Fruit fly (Drosophila melanogaster): ENCODE measurements around the gene CG42713.
A peak's percentile ranks its signal among the peaks of the same experiment; 100 is the strongest.

The CG42713 gene

DNA sequence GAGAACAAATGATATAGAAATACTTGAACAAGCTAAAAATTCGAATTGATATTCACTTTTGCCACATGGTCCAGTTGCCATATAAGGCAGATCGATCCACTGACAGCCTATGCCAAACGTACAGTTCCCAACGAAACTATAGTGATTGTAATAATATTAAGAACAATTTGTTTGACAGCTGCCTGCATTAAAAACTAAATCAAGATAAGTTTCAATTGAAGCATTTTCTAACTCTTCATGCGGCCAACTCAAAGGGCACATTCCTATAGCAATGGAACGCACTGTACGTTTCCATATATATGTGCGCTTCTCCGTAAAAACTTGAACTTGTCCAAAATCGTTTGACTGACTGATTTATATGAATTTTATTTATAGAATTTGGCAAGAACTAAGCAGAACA is 3.0 kb downstream of the CG42713 start (continued):
- TF ChIP-seq CG4730 (GFP tag; IDR thresholded peaks at IDR 0.05) (no peak), CG34224 (GFP tag; IDR thresholded peaks at IDR 0.05; ENCODE audit: partially characterized antibody) (no peak), jigr1 (GFP tag; IDR thresholded peaks at IDR 0.05) (no peak), HLH54F (GFP tag; optimal IDR thresholded peaks at IDR 0.05) (peak; percentile 52), Meics (GFP tag; optimal IDR thresholded peaks at IDR 0.05) (peak; percentile 69), CG17328 (GFP tag; IDR thresholded peaks at IDR 0.05) (no peak), CG7928 (GFP tag; optimal IDR thresholded peaks at IDR 0.05) (no peak), btn (GFP tag; optimal IDR thresholded peaks at IDR 0.05) (no peak), gt (GFP tag; IDR thresholded peaks at IDR 0.05) (no peak), CG32532 (GFP tag; IDR thresholded peaks at IDR 0.05) (peak; percentile 91), CHES-1-like (GFP tag; optimal IDR thresholded peaks at IDR 0.05) (no peak), sug (tag; optimal IDR thresholded peaks at IDR 0.05) (peak; percentile 38), Xrp1 (GFP tag; IDR thresholded peaks at IDR 0.05) (peak; percentile 32; the same call in 1 of the 2 replicates), CG8944 (GFP tag; optimal IDR thresholded peaks at IDR 0.05) (no peak), fd64A (GFP tag; optimal IDR thresholded peaks at IDR 0.05) (no peak), ems (GFP tag; optimal IDR thresholded peaks at IDR 0.05) (no peak), Med (GFP tag) (peak; percentile 93), inv (GFP tag; IDR thresholded peaks at IDR 0.05; ENCODE audit: partially characterized antibody) (no peak), Hr3 (GFP tag; optimal IDR thresholded peaks at IDR 0.05) (no peak), CG15601 (tag; optimal IDR thresholded peaks at IDR 0.05) (no peak), CG10431 (GFP tag; optimal IDR thresholded peaks at IDR 0.05) (no peak), ash1 (GFP tag; optimal IDR thresholded peaks at IDR 0.05) (no peak), CG4328 (GFP tag; optimal IDR thresholded peaks at IDR 0.05) (no peak), B-H1 (GFP tag; IDR thresholded peaks at IDR 0.05) (no peak), sqz (GFP tag; optimal IDR thresholded peaks at IDR 0.05) (no peak), CG18599 (GFP tag; optimal IDR thresholded peaks at IDR 0.05) (peak; percentile 58), hkb (optimal IDR thresholded peaks at IDR 0.05) (no peak), hkb (GFP tag; IDR thresholded peaks at IDR 0.05) (no peak), Neu2 (GFP tag; optimal IDR thresholded peaks at IDR 0.05; ENCODE audit: borderline replicate concordance) (no peak), CG8765 (GFP tag; IDR thresholded peaks at IDR 0.05) (no peak), CG12236 (GFP tag; optimal IDR thresholded peaks at IDR 0.05) (no peak), HLH4C (GFP tag; IDR thresholded peaks at IDR 0.05; ENCODE audit: partially characterized antibody) (no peak), grau (tag; optimal IDR thresholded peaks at IDR 0.05) (peak; percentile 53), CG6791 (GFP tag; IDR thresholded peaks at IDR 0.05; ENCODE audit: partially characterized antibody) (no peak), CG4617 (GFP tag; optimal IDR thresholded peaks at IDR 0.05; ENCODE audit: borderline replicate concordance) (no peak), CG3838 (GFP tag; optimal IDR thresholded peaks at IDR 0.05) (no peak), CG33213 (GFP tag; optimal IDR thresholded peaks at IDR 0.05) (no peak), CG6765 (GFP tag; optimal IDR thresholded peaks at IDR 0.05) (no peak), corto (GFP tag; optimal IDR thresholded peaks at IDR 0.05) (no peak), zfh2 (GFP tag; optimal IDR thresholded peaks at IDR 0.05) (peak; percentile 56), Pdp1 (GFP tag; optimal IDR thresholded peaks at IDR 0.05) (peak; percentile 21 to 53), nerfin-2 (GFP tag; IDR thresholded peaks at IDR 0.05; ENCODE audit: partially characterized antibody) (no peak), CG8359 (GFP tag; optimal IDR thresholded peaks at IDR 0.05; ENCODE audit: borderline replicate concordance) (no peak), CG3281 (GFP tag; optimal IDR thresholded peaks at IDR 0.05) (peak; percentile 68), Opbp (GFP tag; IDR thresholded peaks at IDR 0.05; ENCODE audit: partially characterized antibody) (no peak), NC2α (GFP tag; optimal IDR thresholded peaks at IDR 0.05) (no peak), repo (GFP tag; optimal IDR thresholded peaks at IDR 0.05) (no peak), CG11504 (tag; optimal IDR thresholded peaks at IDR 0.05) (peak; percentile 33), jing (GFP tag; optimal IDR thresholded peaks at IDR 0.05) (no peak), CG17385 (GFP tag; optimal IDR thresholded peaks at IDR 0.05) (peak; percentile 4), CG6175 (GFP tag; IDR thresholded peaks at IDR 0.05) (no peak)

Measured in whole organism, embryonic.